Worm (Caenorhabditis elegans) whole organism, L2 larva: ENCODE data around the gene attf-4.

Experiments
- C34F6.9 ChIP-seq: fragments of 150-350 bp; optimal IDR thresholded peaks from 2 replicates; lab custom pipeline; 2014; ENCODE audit warnings: missing biosample characterization, missing genetic modification characterization
- F13H6.1 ChIP-seq: sonication (generic microtip); optimal IDR thresholded peaks from 2 replicates; lab custom pipeline; 2016; ENCODE audit warnings: missing genetic modification characterization, missing compliant biosample characterization
- R02D3.7 ChIP-seq: fragments of 150-350 bp; optimal IDR thresholded peaks from 2 replicates; lab custom pipeline; 2014; ENCODE audit warnings: missing biosample characterization, missing genetic modification characterization
- Y55F3AM.14 ChIP-seq: fragments of 200-800 bp; sonication (Bioruptor generic); optimal IDR thresholded peaks from 2 replicates; lab custom pipeline; 2018; ENCODE audit warnings: mild to moderate bottlenecking, missing genetic modification characterization, missing compliant biosample characterization
- ZK546.5 ChIP-seq: sonication (generic microtip); optimal IDR thresholded peaks from 2 replicates; lab custom pipeline; 2017; ENCODE audit warnings: missing biosample characterization, missing genetic modification characterization
- alr-1 ChIP-seq: fragments of 150-350 bp; optimal IDR thresholded peaks from 2 replicates; lab custom pipeline; 2014; ENCODE audit warnings: missing biosample characterization, missing genetic modification characterization
- ama-1 ChIP-seq: fragments of 150-350 bp; optimal IDR thresholded peaks from 2 replicates; lab custom pipeline; 2018; ENCODE audit warnings: inconsistent platforms
- blmp-1 ChIP-seq: sonication (generic microtip); optimal IDR thresholded peaks from 2 replicates; lab custom pipeline; 2017; ENCODE audit warnings: missing genetic modification characterization, mild to moderate bottlenecking, missing compliant biosample characterization, antibody characterized with exemption, moderate library complexity; ENCODE audit not compliant: insufficient read depth
- ceh-82 ChIP-seq: fragments of 150-350 bp; optimal IDR thresholded peaks from 2 replicates; lab custom pipeline; 2014; ENCODE audit warnings: missing biosample characterization, missing genetic modification characterization
- crh-2 ChIP-seq: sonication (generic microtip); optimal IDR thresholded peaks from 2 replicates; lab custom pipeline; 2017; ENCODE audit warnings: missing biosample characterization, missing genetic modification characterization
- dmd-4 ChIP-seq: sonication (generic microtip); optimal IDR thresholded peaks from 2 replicates; lab custom pipeline; 2017; ENCODE audit warnings: missing biosample characterization, missing genetic modification characterization
- fos-1 ChIP-seq: fragments of 150-350 bp; optimal IDR thresholded peaks from 2 replicates; lab custom pipeline; 2014; ENCODE audit warnings: missing biosample characterization, missing genetic modification characterization
- gmeb-1 ChIP-seq: fragments of 150-350 bp; optimal IDR thresholded peaks from 2 replicates; lab custom pipeline; 2014; ENCODE audit warnings: missing biosample characterization, missing genetic modification characterization
- lin-13 ChIP-seq: fragments of 150-350 bp; optimal IDR thresholded peaks from 2 replicates; lab custom pipeline; 2014; ENCODE audit warnings: missing biosample characterization, missing genetic modification reagents, missing genetic modification characterization
- lin-39 ChIP-seq: fragments of 150-350 bp; optimal IDR thresholded peaks from 2 replicates; lab custom pipeline; 2014; ENCODE audit warnings: missing biosample characterization, missing genetic modification reagents, missing genetic modification characterization
- lsy-2 ChIP-seq, 2 experiments: fragments of 150-350 bp in 1 of 2; sonication (generic microtip) in 1 of 2; optimal IDR thresholded peaks; 2 replicates each; lab custom pipeline; 2014 to 2017; ENCODE audit warnings: missing biosample characterization in 2 of 2, missing genetic modification characterization in 2 of 2
- mab-5 ChIP-seq: fragments of 150-350 bp; optimal IDR thresholded peaks from 2 replicates; lab custom pipeline; 2014; ENCODE audit warnings: missing biosample characterization, missing genetic modification characterization
- mbf-1 ChIP-seq: sonication (generic microtip); optimal IDR thresholded peaks from 2 replicates; lab custom pipeline; 2017; ENCODE audit warnings: missing biosample characterization, missing genetic modification characterization
- mdl-1 ChIP-seq, 2 experiments: fragments of 150-350 bp in 1 of 2; sonication (generic microtip) in 1 of 2; optimal IDR thresholded peaks; 2 replicates each; lab custom pipeline; 2017; ENCODE audit warnings: missing biosample characterization in 2 of 2, missing genetic modification characterization in 2 of 2
- nhr-10 ChIP-seq: sonication (generic microtip); optimal IDR thresholded peaks from 2 replicates; lab custom pipeline; 2017; ENCODE audit warnings: missing biosample characterization, missing genetic modification characterization
- nhr-11 ChIP-seq: fragments of 150-350 bp; optimal IDR thresholded peaks from 2 replicates; lab custom pipeline; 2014; ENCODE audit warnings: missing biosample characterization, missing genetic modification characterization
- nhr-129 ChIP-seq: fragments of 150-350 bp; optimal IDR thresholded peaks from 2 replicates; lab custom pipeline; 2014; ENCODE audit warnings: missing biosample characterization, missing genetic modification characterization
- nhr-21 ChIP-seq: fragments of 150-350 bp; optimal IDR thresholded peaks from 2 replicates; lab custom pipeline; 2014; ENCODE audit warnings: missing biosample characterization, missing genetic modification characterization
- nhr-237 ChIP-seq: fragments of 150-350 bp; optimal IDR thresholded peaks from 2 replicates; lab custom pipeline; 2014; ENCODE audit warnings: missing biosample characterization, missing genetic modification characterization
- nhr-25 ChIP-seq: fragments of 150-350 bp; sonication (generic microtip); optimal IDR thresholded peaks from 3 replicates; lab custom pipeline; 2014; ENCODE audit warnings: missing biosample characterization, missing genetic modification characterization
- nhr-6 ChIP-seq: fragments of 150-350 bp; optimal IDR thresholded peaks from 2 replicates; lab custom pipeline; 2014; ENCODE audit warnings: missing biosample characterization, missing genetic modification characterization
- peb-1 ChIP-seq: fragments of 150-350 bp; optimal IDR thresholded peaks from 2 replicates; lab custom pipeline; 2014; ENCODE audit warnings: missing biosample characterization, missing genetic modification characterization
- sem-4 ChIP-seq: fragments of 150-350 bp; optimal IDR thresholded peaks from 2 replicates; lab custom pipeline; 2014; ENCODE audit warnings: missing biosample characterization, missing genetic modification reagents, missing genetic modification characterization
- sma-3 ChIP-seq: sonication (generic microtip); optimal IDR thresholded peaks from 2 replicates; lab custom pipeline; 2016; ENCODE audit warnings: missing genetic modification reagents, missing genetic modification characterization, missing compliant biosample characterization
- sma-9 ChIP-seq, 2 experiments: fragments of 150-350 bp in 1 of 2; sonication (generic microtip) in 1 of 2; optimal IDR thresholded peaks; 2 replicates each; lab custom pipeline; 2014 to 2016; ENCODE audit warnings: missing genetic modification characterization in 2 of 2, mild to moderate bottlenecking in 1 of 2, missing biosample characterization in 1 of 2, missing compliant biosample characterization in 1 of 2, missing genetic modification reagents in 1 of 2, moderate library complexity in 1 of 2
- unc-55 ChIP-seq: fragments of 150-350 bp; sonication (generic microtip); optimal IDR thresholded peaks from 3 replicates; lab custom pipeline; 2014; ENCODE audit warnings: missing biosample characterization, missing genetic modification reagents, missing genetic modification characterization
- unc-62 ChIP-seq: fragments of 150-350 bp; optimal IDR thresholded peaks from 2 replicates; lab custom pipeline; 2014; ENCODE audit warnings: missing biosample characterization, missing genetic modification reagents, missing genetic modification characterization
- zag-1 ChIP-seq: fragments of 150-350 bp; optimal IDR thresholded peaks from 2 replicates; lab custom pipeline; 2014; ENCODE audit warnings: missing biosample characterization, missing genetic modification characterization
- ztf-1 ChIP-seq: fragments of 200-800 bp; sonication (Bioruptor generic); conservative IDR thresholded peaks from 2 replicates; pipeline ENCODE4 v1.3.6; 2022; ENCODE audit warnings: missing genetic modification characterization, missing compliant biosample characterization
- ztf-11 ChIP-seq: sonication (generic microtip); optimal IDR thresholded peaks from 2 replicates; lab custom pipeline; 2017; ENCODE audit warnings: missing biosample characterization, missing genetic modification characterization

Gene attf-4

ce11 chrIII:6080263-6080662, at the start of gene attf-4:
Gene attf-4 (plus strand): TSS chrIII:6080563.
- no peak for TF ChIP-seq nhr-11
- peak; percentile 25 for TF ChIP-seq C34F6.9 (tag; lab: Kevin White, UChicago)

- TF ChIP-seq nhr-25 (tag; lab: Kevin White, UChicago): no peak
- TF ChIP-seq lin-39: no peak
- TF ChIP-seq ztf-1: no peak
- no peak for TF ChIP-seq ceh-82 (tag; lab: Kevin White, UChicago)
- TF ChIP-seq, all 48 proteins: peak for 0
These were observed 41.0 kb upstream of the attf-4 start, which contains the start of gene ift-139 for ce11 chrIII:6039370-6039769. Gene ift-139 (minus strand): TSS chrIII:6039470.

ce11 chrIII:6046881-6047280, 33.5 kb upstream of the attf-4 start, which contains the start of gene tbx-11:
Gene tbx-11 (minus strand): TSS chrIII:6046981.
- TF ChIP-seq R02D3.7: no peak
- no peak for TF ChIP-seq ama-1 (lab: Kevin White, UChicago)
- TF ChIP-seq mab-5 (tag; lab: Kevin White, UChicago): no peak
- TF ChIP-seq gmeb-1: no peak
- TF ChIP-seq unc-62 (GFP tag; lab: Kevin White, UChicago): no peak
- no peak for TF ChIP-seq nhr-21 (tag; lab: Kevin White, UChicago)
- no peak for TF ChIP-seq F13H6.1
- no peak for TF ChIP-seq sma-9 (GFP tag; optimal IDR thresholded peaks at IDR 0.05; lab: Kevin White, UChicago)
- no peak for TF ChIP-seq sma-9 (tag; optimal IDR thresholded peaks at IDR 0.05; lab: Kevin White, UChicago)
- no peak for TF ChIP-seq nhr-129 (tag; lab: Kevin White, UChicago)
- no peak for TF ChIP-seq lsy-2 (tag; optimal IDR thresholded peaks at IDR 0.05; lab: Kevin White, UChicago)
- no peak for TF ChIP-seq ztf-11
- TF ChIP-seq nhr-10 (tag; lab: Kevin White, UChicago): no peak
- TF ChIP-seq blmp-1 (tag; lab: Kevin White, UChicago): no peak
- no peak for TF ChIP-seq unc-55 (GFP tag; lab: Kevin White, UChicago)
- TF ChIP-seq crh-2: no peak
- TF ChIP-seq ZK546.5: no peak
- no peak for TF ChIP-seq peb-1
- no peak for TF ChIP-seq C34F6.9 (tag; lab: Kevin White, UChicago)
- no peak for TF ChIP-seq nhr-25 (tag; lab: Kevin White, UChicago)

ce11 chrIII:6055706-6056105, 24.7 kb upstream of the attf-4 start, which contains the start of gene F40H6.5:
Gene F40H6.5 (minus strand): TSS chrIII:6055806.
- TF ChIP-seq nhr-25 (tag; lab: Kevin White, UChicago) (no peak), nhr-6 (tag; lab: Kevin White, UChicago) (no peak), dmd-4 (tag; lab: Kevin White, UChicago) (no peak), mab-5 (tag; lab: Kevin White, UChicago) (no peak), nhr-237 (no peak)

ce11 chrIII:6056179-6056578, 24.2 kb upstream of the attf-4 start:
- TF ChIP-seq Y55F3AM.14: no peak
- TF ChIP-seq unc-55 (GFP tag; lab: Kevin White, UChicago): no peak
- TF ChIP-seq mab-5 (tag; lab: Kevin White, UChicago): no peak
- no peak for TF ChIP-seq zag-1 (tag; lab: Kevin White, UChicago)
- no peak for TF ChIP-seq peb-1
- TF ChIP-seq lin-13 (GFP tag; lab: Kevin White, UChicago): no peak
- TF ChIP-seq mbf-1 (tag; lab: Kevin White, UChicago): no peak
- no peak for TF ChIP-seq ceh-82 (tag; lab: Kevin White, UChicago)
- no peak for TF ChIP-seq lin-39
- no peak for TF ChIP-seq mdl-1 (tag; optimal IDR thresholded peaks at IDR 0.05; lab: Kevin White, UChicago)
- TF ChIP-seq fos-1 (tag; lab: Kevin White, UChicago): no peak
- no peak for TF ChIP-seq sma-3
- TF ChIP-seq alr-1 (tag; lab: Kevin White, UChicago): no peak
- no peak for TF ChIP-seq C34F6.9 (tag; lab: Kevin White, UChicago)
- TF ChIP-seq nhr-237: no peak
- TF ChIP-seq F13H6.1: no peak
- no peak for TF ChIP-seq sem-4
- no peak for TF ChIP-seq nhr-129 (tag; lab: Kevin White, UChicago)
- no peak for TF ChIP-seq R02D3.7
- TF ChIP-seq, all 48 proteins: peak for 0
